Fruit fly (Drosophila melanogaster): ENCODE measurements around the gene CG4678.
A peak's percentile ranks its signal among the peaks of the same experiment; 100 is the strongest.

Gene CG4678

DNA sequence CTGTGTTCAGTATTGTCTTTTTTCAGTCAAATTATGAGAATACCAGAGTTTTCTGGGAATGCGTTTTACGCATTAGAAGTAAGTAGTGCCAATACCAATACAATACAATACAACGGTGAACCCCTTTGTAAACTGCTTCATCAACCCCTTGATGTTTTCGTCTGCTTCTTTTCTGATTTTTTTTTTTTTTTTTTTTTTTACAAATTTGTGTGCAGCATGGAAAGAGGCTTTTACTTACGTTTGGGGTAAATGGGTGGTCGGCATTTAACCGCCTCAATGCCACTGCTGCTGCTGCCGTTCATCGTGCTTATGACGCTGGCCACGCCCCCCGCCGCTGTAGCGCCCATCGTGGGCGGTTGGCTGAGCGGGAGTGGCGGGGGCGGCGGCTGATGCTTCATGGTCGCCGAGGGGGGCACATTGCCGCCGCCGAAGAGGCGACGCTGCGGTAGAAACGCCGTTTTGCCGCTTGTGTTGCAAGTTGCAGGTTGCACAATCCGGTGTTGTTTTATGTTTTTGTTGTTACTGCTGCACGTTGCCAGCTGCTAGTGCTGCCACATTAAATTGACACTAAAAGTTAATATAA is 2.0 kb upstream of the CG4678 start (continued):
- TF ChIP-seq Sin3A (optimal IDR thresholded peaks at IDR 0.05), result no peak
- TF ChIP-seq Rfx (GFP tag; IDR thresholded peaks at IDR 0.05), result no peak
- TF ChIP-seq sr (GFP tag; IDR thresholded peaks at IDR 0.05), result peak; percentile 72
- peak; percentile 10; the same call in 1 of the 2 replicates for TF ChIP-seq CG4404 (GFP tag; IDR thresholded peaks at IDR 0.05)
- no peak for TF ChIP-seq CG12299 (tag; optimal IDR thresholded peaks at IDR 0.05)
- TF ChIP-seq sens (GFP tag), result peak; percentile 43
- TF ChIP-seq Mad (GFP tag; optimal IDR thresholded peaks at IDR 0.05), result no peak
- peak; percentile 52; the same call in 1 of the 3 replicates for TF ChIP-seq CG2199 (GFP tag; IDR thresholded peaks at IDR 0.05)
- no peak for TF ChIP-seq CG9932 (GFP tag; IDR thresholded peaks at IDR 0.05)
- no peak for TF ChIP-seq CG4424 (GFP tag; optimal IDR thresholded peaks at IDR 0.05)

DNA sequence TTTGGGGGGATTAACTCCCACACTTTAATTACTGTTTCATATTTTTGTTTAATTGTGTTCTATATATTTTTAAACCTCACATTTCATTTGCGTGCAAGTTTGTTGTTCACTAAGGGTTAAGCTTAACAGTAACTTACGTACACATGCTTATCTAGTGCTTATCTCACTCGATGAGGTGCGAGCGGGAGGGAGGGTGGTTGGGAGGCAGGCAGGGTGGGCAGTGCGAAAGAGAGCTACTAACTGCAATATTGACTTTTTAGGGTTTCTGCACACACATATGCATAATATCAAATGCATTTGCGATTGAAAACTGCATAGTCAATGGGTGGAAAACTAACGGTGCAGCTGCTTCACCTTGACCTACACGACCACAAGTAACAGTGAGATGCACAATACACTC is 1.5 kb upstream of the CG4678 start:
- no peak for TF ChIP-seq CG12104 (GFP tag; optimal IDR thresholded peaks at IDR 0.05)
- no peak for TF ChIP-seq CG14965 (GFP tag; optimal IDR thresholded peaks at IDR 0.05; ENCODE audit: borderline replicate concordance)
- 0 out of 2 replicates have a peak, but pooled peaks have one; percentile 4 for TF ChIP-seq Ada2b (GFP tag; IDR thresholded peaks at IDR 0.05)
- TF ChIP-seq CG1832 (GFP tag; optimal IDR thresholded peaks at IDR 0.05), result peak; percentile 13
- TF ChIP-seq crol (GFP tag; IDR thresholded peaks at IDR 0.05), result peak; percentile 51
- TF ChIP-seq Hr78 (GFP tag; optimal IDR thresholded peaks at IDR 0.05), result no peak
- TF ChIP-seq Spps (tag; optimal IDR thresholded peaks at IDR 0.05), result no peak
- peak; percentile 68 for TF ChIP-seq GATAe (GFP tag; conservative IDR thresholded peaks at IDR 0.05)
- TF ChIP-seq Asciz (GFP tag; optimal IDR thresholded peaks at IDR 0.05), result no peak

DNA sequence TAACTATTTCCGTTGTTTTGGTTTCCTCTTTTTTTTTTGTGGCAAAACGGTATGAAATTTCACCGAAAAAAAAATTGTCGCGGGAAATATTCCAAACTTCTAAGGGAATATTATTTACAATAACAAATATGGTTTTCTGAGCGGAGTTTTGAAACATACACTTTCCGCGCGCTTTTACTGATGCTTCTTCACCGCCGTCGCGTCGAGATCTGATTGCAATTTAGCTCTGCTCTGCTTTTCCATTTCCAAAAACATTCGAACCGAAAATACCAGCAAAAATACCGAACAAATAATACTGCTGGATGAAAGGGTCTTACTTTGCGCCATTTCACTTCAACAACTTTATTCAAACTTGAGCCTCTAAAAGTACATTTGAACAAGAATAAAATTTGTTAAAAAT is 972 bp upstream of the CG4678 start, which contains the start of gene Septin4:
Gene Septin4 (minus strand): TSS at position 215 of the 400 bp plus-strand sequence.
- no peak for TF ChIP-seq gro (GFP tag; optimal IDR thresholded peaks at IDR 0.05)
- no peak for TF ChIP-seq Lhr (GFP tag; optimal IDR thresholded peaks at IDR 0.05)
- no peak for TF ChIP-seq Xbp1 (GFP tag; optimal IDR thresholded peaks at IDR 0.05)
- TF ChIP-seq CG13287 (GFP tag; IDR thresholded peaks at IDR 0.05; ENCODE audit: partially characterized antibody), result no peak; the same call in 1 of the 2 replicates
- no peak for TF ChIP-seq Drgx (GFP tag; IDR thresholded peaks at IDR 0.05)
- TF ChIP-seq CG9609 (GFP tag; optimal IDR thresholded peaks at IDR 0.05), result no peak
- no peak for TF ChIP-seq sna (GFP tag; IDR thresholded peaks at IDR 0.05; ENCODE audit: partially characterized antibody)
- peak; percentile 36 for TF ChIP-seq pzg (GFP tag; optimal IDR thresholded peaks at IDR 0.05)
- TF ChIP-seq chinmo (GFP tag; IDR thresholded peaks at IDR 0.05; ENCODE audit: partially characterized antibody), result peak; percentile 65; the same call in 1 of the 4 replicates
- no peak for TF ChIP-seq Ada2b (GFP tag; IDR thresholded peaks at IDR 0.05)
- TF ChIP-seq Ssrp (tag; optimal IDR thresholded peaks at IDR 0.05), result no peak
- no peak for TF ChIP-seq Rx (GFP tag; IDR thresholded peaks at IDR 0.05)
- TF ChIP-seq stwl (tag; optimal IDR thresholded peaks at IDR 0.05), result peak; percentile 14
- TF ChIP-seq sens (GFP tag), result peak; percentile 19
- no peak for TF ChIP-seq BtbVII (GFP tag; optimal IDR thresholded peaks at IDR 0.05)
- TF ChIP-seq CG9817 (tag; optimal IDR thresholded peaks at IDR 0.05), result no peak
- TF ChIP-seq CG9797 (GFP tag; optimal IDR thresholded peaks at IDR 0.05), result peak; percentile 33
- no peak for TF ChIP-seq fu2 (GFP tag; optimal IDR thresholded peaks at IDR 0.05)
- no peak for TF ChIP-seq CG14667 (GFP tag; IDR thresholded peaks at IDR 0.05)
- TF ChIP-seq Chrac-16 (GFP tag; optimal IDR thresholded peaks at IDR 0.05), result no peak
- TF ChIP-seq Dp (GFP tag; optimal IDR thresholded peaks at IDR 0.05), result peak; percentile 65
- TF ChIP-seq CG15514 (GFP tag; optimal IDR thresholded peaks at IDR 0.05), result peak; percentile 32
- no peak for TF ChIP-seq scrt (GFP tag; optimal IDR thresholded peaks at IDR 0.05)
- no peak for TF ChIP-seq corto (GFP tag; optimal IDR thresholded peaks at IDR 0.05)
- peak; percentile 20; the same call in 1 of the 2 replicates for TF ChIP-seq Adf1 (GFP tag; IDR thresholded peaks at IDR 0.05)
- no peak for TF ChIP-seq CG4282 (GFP tag; optimal IDR thresholded peaks at IDR 0.05)
- TF ChIP-seq btn (GFP tag; optimal IDR thresholded peaks at IDR 0.05), result no peak
- peak; percentile 19 for TF ChIP-seq CG1603 (tag; optimal IDR thresholded peaks at IDR 0.05)
- TF ChIP-seq CG4328 (GFP tag; optimal IDR thresholded peaks at IDR 0.05), result no peak
- no peak for TF ChIP-seq CG16863 (GFP tag; optimal IDR thresholded peaks at IDR 0.05)
- TF ChIP-seq CG33557 (GFP tag; optimal IDR thresholded peaks at IDR 0.05), result no peak
